Fruit fly (Drosophila melanogaster) Kc167 (cell line): Measurements from ENCODE around the gene Npc2h.

Experiments used
- Myc ChIP-seq: fragments of >200 bp; optimal IDR thresholded peaks from 2 replicates; lab custom pipeline; 2017; ENCODE audit warnings: missing external identifiers
- Sin3A ChIP-seq: fragments of >200 bp; optimal IDR thresholded peaks from 2 replicates; lab custom pipeline; 2018; ENCODE audit warnings: missing external identifiers
- h ChIP-seq: fragments of >200 bp; optimal IDR thresholded peaks from 3 replicates; lab custom pipeline; 2018; ENCODE audit warnings: missing external identifiers
- insv ChIP-seq: fragments of >200 bp; optimal IDR thresholded peaks from 3 replicates; lab custom pipeline; 2018; ENCODE audit warnings: missing external identifiers
- psq ChIP-seq: fragments of >200 bp; optimal IDR thresholded peaks from 2 replicates; lab custom pipeline; 2017; ENCODE audit warnings: missing external identifiers
- ttk ChIP-seq: sonication (Bioruptor generic); optimal IDR thresholded peaks from 2 replicates; lab custom pipeline; 2017; ENCODE audit warnings: missing external identifiers

- no peak for TF ChIP-seq ttk (lab: Kevin White, UChicago)
- no peak for TF ChIP-seq insv (lab: Kevin White, UChicago)
- no peak for TF ChIP-seq Sin3A (lab: Kevin White, UChicago)
- no peak for TF ChIP-seq psq (lab: Kevin White, UChicago)
- TF ChIP-seq h (lab: Kevin White, UChicago): no peak
- no peak for TF ChIP-seq Myc (lab: Kevin White, UChicago)
These were observed 986 bp downstream of the Npc2h start, which contains the start of gene Npc2g for dm6 chr3R:30745104-30745503.
